Fruit fly (Drosophila melanogaster): Measurements from ENCODE around the gene foxo.

The foxo gene

dm6 chr3R:14065241-14065640 is 8.5 kb downstream of the foxo start:
- TF ChIP-seq EcR (GFP tag; optimal IDR thresholded peaks at IDR 0.05) (peak; percentile 77), D1 (tag; optimal IDR thresholded peaks at IDR 0.05) (no peak), CG8159 (tag; optimal IDR thresholded peaks at IDR 0.05) (no peak)

- TF ChIP-seq rn (GFP tag; IDR thresholded peaks at IDR 0.05), result no peak
- TF ChIP-seq EcR (GFP tag; optimal IDR thresholded peaks at IDR 0.05), result peak; percentile 75
- no peak for TF ChIP-seq CG15710 (tag; optimal IDR thresholded peaks at IDR 0.05)
Observed at dm6 chr3R:14067904-14068636, 11.3 kb downstream of the foxo start.

dm6 chr3R:14070096-14070495 is 13.4 kb downstream of the foxo start:
- TF ChIP-seq CG34367 (tag; optimal IDR thresholded peaks at IDR 0.05), result no peak
- no peak for TF ChIP-seq CG15710 (tag; optimal IDR thresholded peaks at IDR 0.05)
- TF ChIP-seq fd96Ca (GFP tag; IDR thresholded peaks at IDR 0.05), result no peak
- TF ChIP-seq CG17806 (tag; optimal IDR thresholded peaks at IDR 0.05), result no peak
- TF ChIP-seq Pif1A (GFP tag; optimal IDR thresholded peaks at IDR 0.05), result peak; percentile 25
- TF ChIP-seq Pif1B (GFP tag; optimal IDR thresholded peaks at IDR 0.05), result peak; percentile 24
- TF ChIP-seq gl (tag; optimal IDR thresholded peaks at IDR 0.05), result peak; percentile 23

dm6 chr3R:14070664-14071063 is 13.9 kb downstream of the foxo start:
- TF ChIP-seq CG32121 (GFP tag; IDR thresholded peaks at IDR 0.05) (peak; percentile 19; the same call in 1 of the 2 replicates), CG4496 (GFP tag; IDR thresholded peaks at IDR 0.05) (0 out of 3 replicates have a peak, but pooled peaks have one; percentile 40), CG17806 (tag; optimal IDR thresholded peaks at IDR 0.05) (no peak)

dm6 chr3R:14077026-14077425 is 20.3 kb downstream of the foxo start:
- no peak for TF ChIP-seq gl (tag; optimal IDR thresholded peaks at IDR 0.05)
- no peak for TF ChIP-seq EcR (GFP tag; optimal IDR thresholded peaks at IDR 0.05)
- TF ChIP-seq CG4496 (GFP tag; IDR thresholded peaks at IDR 0.05), result peak; percentile 85
- no peak for TF ChIP-seq fd96Ca (GFP tag; IDR thresholded peaks at IDR 0.05)
- peak; percentile 68 for TF ChIP-seq CG8301 (tag; optimal IDR thresholded peaks at IDR 0.05)
- TF ChIP-seq CG34367 (tag; optimal IDR thresholded peaks at IDR 0.05), result peak; percentile 13
- TF ChIP-seq Snoo (tag; optimal IDR thresholded peaks at IDR 0.05), result peak; percentile 21
- TF ChIP-seq CG9948 (tag; optimal IDR thresholded peaks at IDR 0.05), result peak; percentile 39
- peak; percentile 54; the same call in 1 of the 2 replicates for TF ChIP-seq CG32121 (GFP tag; IDR thresholded peaks at IDR 0.05)
- peak; percentile 55 for TF ChIP-seq CG14655 (GFP tag; optimal IDR thresholded peaks at IDR 0.05)
- peak; percentile 36 for TF ChIP-seq D1 (tag; optimal IDR thresholded peaks at IDR 0.05)
- TF ChIP-seq Pif1A (GFP tag; optimal IDR thresholded peaks at IDR 0.05), result peak; percentile 43
- 0 out of 2 replicates have a peak, but pooled peaks have one; percentile 26 for TF ChIP-seq CG12605 (GFP tag; IDR thresholded peaks at IDR 0.05)
- TF ChIP-seq CG15710 (tag; optimal IDR thresholded peaks at IDR 0.05), result peak; percentile 58
- no peak for TF ChIP-seq CG10348 (GFP tag; IDR thresholded peaks at IDR 0.05)
- no peak for TF ChIP-seq CG13204 (GFP tag; optimal IDR thresholded peaks at IDR 0.05)
- peak; percentile 72 for TF ChIP-seq CG17806 (tag; optimal IDR thresholded peaks at IDR 0.05)
- TF ChIP-seq rn (GFP tag; IDR thresholded peaks at IDR 0.05), result no peak
- TF ChIP-seq CG8159 (tag; optimal IDR thresholded peaks at IDR 0.05), result peak; percentile 71
- TF ChIP-seq Pif1B (GFP tag; optimal IDR thresholded peaks at IDR 0.05), result peak; percentile 41
- TF ChIP-seq Ets98B (GFP tag; IDR thresholded peaks at IDR 0.05), result no peak

dm6 chr3R:14081526-14081925 is 24.8 kb downstream of the foxo start:
- TF ChIP-seq Pif1B (GFP tag; optimal IDR thresholded peaks at IDR 0.05), result no peak
- TF ChIP-seq gl (tag; optimal IDR thresholded peaks at IDR 0.05), result no peak
- TF ChIP-seq CG32121 (GFP tag; IDR thresholded peaks at IDR 0.05), result no peak
- no peak for TF ChIP-seq CG15710 (tag; optimal IDR thresholded peaks at IDR 0.05)
- TF ChIP-seq D1 (tag; optimal IDR thresholded peaks at IDR 0.05), result no peak
- no peak for TF ChIP-seq Ets98B (GFP tag; IDR thresholded peaks at IDR 0.05)
- no peak for TF ChIP-seq CG17806 (tag; optimal IDR thresholded peaks at IDR 0.05)
- no peak for TF ChIP-seq fd96Ca (GFP tag; IDR thresholded peaks at IDR 0.05)
- no peak for TF ChIP-seq EcR (GFP tag; optimal IDR thresholded peaks at IDR 0.05)
- TF ChIP-seq CG8301 (tag; optimal IDR thresholded peaks at IDR 0.05), result no peak

dm6 chr3R:14085555-14085954 is 28.8 kb downstream of the foxo start:
- peak; percentile 20 for TF ChIP-seq CG8159 (tag; optimal IDR thresholded peaks at IDR 0.05)
- no peak for TF ChIP-seq CG4496 (GFP tag; IDR thresholded peaks at IDR 0.05)

dm6 chr3R:14088157-14088556 is 31.4 kb downstream of the foxo start:
- TF ChIP-seq EcR (GFP tag; optimal IDR thresholded peaks at IDR 0.05) (peak; percentile 78), CG9948 (tag; optimal IDR thresholded peaks at IDR 0.05) (no peak)

Data from whole organism, pupa.